Worm (Caenorhabditis elegans) whole organism, early embryonic: ENCODE measurements around the gene F23B12.1.
"Not testable (repeated sequence)": the region's sequence is repeated elsewhere in the genome, so short reads cannot be mapped to it uniquely, and the experiment has no call there.

Experiments used
- F13C5.2 ChIP-seq: sonication (generic microtip); optimal IDR thresholded peaks from 2 replicates; lab custom pipeline; 2017; ENCODE audit warnings: mild to moderate bottlenecking, missing genetic modification characterization, inconsistent platforms, missing compliant biosample characterization
- aly-1 ChIP-seq: sonication (generic microtip); optimal IDR thresholded peaks from 2 replicates; lab custom pipeline; 2016; ENCODE audit warnings: missing genetic modification characterization, missing compliant biosample characterization
- ama-1 ChIP-seq: fragments of 150-350 bp; optimal IDR thresholded peaks from 2 replicates; lab custom pipeline; 2014
- ceh-36 ChIP-seq: sonication (generic microtip); optimal IDR thresholded peaks from 2 replicates; lab custom pipeline; 2016; ENCODE audit warnings: missing genetic modification characterization, inconsistent platforms, missing compliant biosample characterization
- ets-7 ChIP-seq: sonication (generic microtip); optimal IDR thresholded peaks from 2 replicates; lab custom pipeline; 2016; ENCODE audit warnings: missing genotype, missing genetic modification characterization, missing compliant biosample characterization
- flt-1 ChIP-seq: fragments of 200-800 bp; sonication (Bioruptor generic); IDR thresholded peaks from 2 replicates; pipeline ENCODE4 v1.3.6; 2022; ENCODE audit warnings: missing genetic modification characterization, missing compliant biosample characterization
- hmg-4 ChIP-seq: fragments of 200-800 bp; sonication (Bioruptor generic); optimal IDR thresholded peaks from 2 replicates; lab custom pipeline; 2018; ENCODE audit warnings: mild to moderate bottlenecking, missing genetic modification characterization, missing compliant biosample characterization
- hnd-1 ChIP-seq: sonication (generic microtip); optimal IDR thresholded peaks from 2 replicates; lab custom pipeline; 2016; ENCODE audit warnings: missing genetic modification characterization, missing compliant biosample characterization
- scrt-1 ChIP-seq: fragments of 200-800 bp; sonication (Bioruptor generic); IDR thresholded peaks from 2 replicates; pipeline ENCODE4 v1.3.6; 2022; ENCODE audit warnings: missing genetic modification characterization, missing compliant biosample characterization
- tbx-37 ChIP-seq: fragments of 200-800 bp; sonication (Bioruptor generic); conservative IDR thresholded peaks from 2 replicates; pipeline ENCODE4 v1.3.6; 2022; ENCODE audit warnings: missing genetic modification reagents, missing genetic modification characterization, missing compliant biosample characterization
- tra-4 ChIP-seq: sonication (generic microtip); optimal IDR thresholded peaks from 2 replicates; lab custom pipeline; 2017; ENCODE audit warnings: missing genetic modification characterization, missing compliant biosample characterization

- not testable (repeated sequence) for TF ChIP-seq ama-1 (lab: Kevin White, UChicago); ceh-36 (tag; lab: Kevin White, UChicago); scrt-1 (GFP tag; lab: Robert Waterston, UW); F13C5.2; tra-4 (tag; lab: Kevin White, UChicago); tbx-37 (GFP tag; lab: Robert Waterston, UW); flt-1 (GFP tag; lab: Robert Waterston, UW); ets-7 (tag; lab: Kevin White, UChicago); hnd-1 (tag; lab: Kevin White, UChicago); aly-1 (tag; lab: Kevin White, UChicago)
- TF ChIP-seq hmg-4 (GFP tag; lab: Kevin White, UChicago): peak; percentile 5
These were observed 34.1 kb downstream of the F23B12.1 start, which contains the start of gene F08H9.3 for ce11 chrV:14463087-14463486.
